Fruit fly (Drosophila melanogaster): ENCODE results near the gene alphaTub85E.
A peak's percentile ranks its signal among the peaks of the same experiment; 100 is the strongest.

alphaTub85E gene

DNA sequence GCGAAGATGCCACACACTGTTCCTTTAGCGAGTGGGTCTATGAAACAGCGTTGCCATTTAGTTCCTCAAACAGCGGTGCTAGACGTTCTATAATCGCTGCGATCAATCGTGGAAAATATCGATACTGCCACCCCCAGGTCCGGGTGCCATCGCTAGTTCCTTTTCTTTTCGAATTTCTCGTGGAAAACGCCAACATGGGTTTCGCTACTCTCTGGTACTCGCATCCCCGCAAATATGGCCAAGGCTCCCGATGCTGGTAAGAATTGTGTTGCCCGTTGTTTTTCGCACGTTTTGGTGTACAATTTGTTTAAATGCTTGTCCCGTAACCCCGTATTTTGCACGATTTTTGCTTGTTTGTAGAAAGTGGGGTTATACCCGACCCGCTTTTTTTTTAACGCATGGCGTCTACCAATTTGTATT is 44.9 kb upstream of the alphaTub85E start, which contains the start of gene RpS29 (continued):
- peak; percentile 49 for TF ChIP-seq CG15011 (GFP tag; optimal IDR thresholded peaks at IDR 0.05)
- peak; percentile 88 for TF ChIP-seq shn (GFP tag; optimal IDR thresholded peaks at IDR 0.05)
- peak; percentile 54 for TF ChIP-seq CG17385 (GFP tag; optimal IDR thresholded peaks at IDR 0.05)
- TF ChIP-seq HmgZ (tag; optimal IDR thresholded peaks at IDR 0.05) = peak; percentile 95
- TF ChIP-seq Rx (GFP tag; IDR thresholded peaks at IDR 0.05) = peak; percentile 73
- TF ChIP-seq fd3F (GFP tag; optimal IDR thresholded peaks at IDR 0.05) = peak; percentile 55
- TF ChIP-seq Adf1 (GFP tag; IDR thresholded peaks at IDR 0.05) = peak; percentile 74
- peak; percentile 90 for TF ChIP-seq CG2120 (GFP tag; optimal IDR thresholded peaks at IDR 0.05)
- TF ChIP-seq CG1233 (GFP tag; optimal IDR thresholded peaks at IDR 0.05) = peak; percentile 60
- TF ChIP-seq pros (GFP tag; optimal IDR thresholded peaks at IDR 0.05) = no peak
- peak; percentile 43 for TF ChIP-seq CG2875 (GFP tag; optimal IDR thresholded peaks at IDR 0.05)
- peak; percentile 93 for TF ChIP-seq zen2 (GFP tag; IDR thresholded peaks at IDR 0.05; ENCODE audit: partially characterized antibody)
- TF ChIP-seq disco-r (GFP tag; optimal IDR thresholded peaks at IDR 0.05) = peak; percentile 68
- TF ChIP-seq Nf-YB (GFP tag; optimal IDR thresholded peaks at IDR 0.05) = peak; percentile 49
- TF ChIP-seq D19B (GFP tag; optimal IDR thresholded peaks at IDR 0.05) = no peak
- TF ChIP-seq CG8924 (tag; optimal IDR thresholded peaks at IDR 0.05) = peak; percentile 58
- peak; percentile 1 for TF ChIP-seq CG7745 (tag; optimal IDR thresholded peaks at IDR 0.05)
- peak; percentile 55; the same call in 1 of the 3 replicates for TF ChIP-seq gce (GFP tag; IDR thresholded peaks at IDR 0.05)
- peak; percentile 97 for TF ChIP-seq aop (GFP tag; IDR thresholded peaks at IDR 0.05)
- TF ChIP-seq gsb-n (tag; optimal IDR thresholded peaks at IDR 0.05) = peak; percentile 54
- TF ChIP-seq Atf3 (GFP tag; optimal IDR thresholded peaks at IDR 0.05) = peak; percentile 73
- TF ChIP-seq CG7271 (tag; optimal IDR thresholded peaks at IDR 0.05) = peak; percentile 60
- peak; percentile 68; the same call in 1 of the 2 replicates for TF ChIP-seq cas (GFP tag; IDR thresholded peaks at IDR 0.05)
- peak; percentile 95 for TF ChIP-seq B-H2 (GFP tag; optimal IDR thresholded peaks at IDR 0.05)
- peak; percentile 71; the same call in 1 of the 2 replicates for TF ChIP-seq lmd (GFP tag; IDR thresholded peaks at IDR 0.05)
- TF ChIP-seq fu2 (GFP tag; optimal IDR thresholded peaks at IDR 0.05) = peak; percentile 84
- TF ChIP-seq dmrt11E (tag; optimal IDR thresholded peaks at IDR 0.05) = peak; percentile 54
- TF ChIP-seq Sin3A (optimal IDR thresholded peaks at IDR 0.05) = peak; percentile 87
- TF ChIP-seq z (GFP tag; IDR thresholded peaks at IDR 0.05) = no peak
- TF ChIP-seq pita (GFP tag; optimal IDR thresholded peaks at IDR 0.05) = no peak
- peak; percentile 42 for TF ChIP-seq CG12236 (GFP tag; optimal IDR thresholded peaks at IDR 0.05)
- peak; percentile 89 for TF ChIP-seq her (GFP tag; optimal IDR thresholded peaks at IDR 0.05)
- peak; percentile 75 for TF ChIP-seq CG18011 (GFP tag; optimal IDR thresholded peaks at IDR 0.05)
- peak; percentile 84 for TF ChIP-seq Mes4 (GFP tag; optimal IDR thresholded peaks at IDR 0.05)
- TF ChIP-seq ci (GFP tag; IDR thresholded peaks at IDR 0.05) = peak; percentile 93
- TF ChIP-seq CG17612 (GFP tag; IDR thresholded peaks at IDR 0.05) = peak; percentile 31; the same call in 1 of the 2 replicates
- no peak for TF ChIP-seq CG11696 (GFP tag; IDR thresholded peaks at IDR 0.05)
- TF ChIP-seq Atf-2 (GFP tag; optimal IDR thresholded peaks at IDR 0.05) = peak; percentile 30
- TF ChIP-seq kay (GFP tag; optimal IDR thresholded peaks at IDR 0.05) = peak; percentile 32
- peak; percentile 84 for TF ChIP-seq CG11247 (GFP tag; IDR thresholded peaks at IDR 0.05)
- peak; percentile 95 for TF ChIP-seq Rfx (GFP tag; IDR thresholded peaks at IDR 0.05)
- peak; percentile 46; the same call in 1 of the 2 replicates for TF ChIP-seq Lim3 (GFP tag; IDR thresholded peaks at IDR 0.05)
- TF ChIP-seq gcm2 (GFP tag; optimal IDR thresholded peaks at IDR 0.05) = peak; percentile 62
- peak; percentile 89 for TF ChIP-seq CG34422 (GFP tag; IDR thresholded peaks at IDR 0.05)
- TF ChIP-seq CG3281 (GFP tag; optimal IDR thresholded peaks at IDR 0.05) = peak; percentile 85
- peak; percentile 93 for TF ChIP-seq sob (GFP tag; IDR thresholded peaks at IDR 0.05)
- TF ChIP-seq Ravus (GFP tag; IDR thresholded peaks at IDR 0.05) = no peak
- peak; percentile 84 for TF ChIP-seq CG8944 (GFP tag; optimal IDR thresholded peaks at IDR 0.05)
- TF ChIP-seq Jarid2 (GFP tag; optimal IDR thresholded peaks at IDR 0.05) = peak; percentile 63
- TF ChIP-seq CG11085 (GFP tag; IDR thresholded peaks at IDR 0.05) = peak; percentile 79
- TF ChIP-seq yki (optimal IDR thresholded peaks at IDR 0.05) = no peak
- TF ChIP-seq CG13296 (GFP tag; optimal IDR thresholded peaks at IDR 0.05) = peak; percentile 90

All from whole organism, embryonic.